Fruit fly (Drosophila melanogaster) whole organism, embryonic: ENCODE data around the gene CG6178.

Experiments
- Abd-B ChIP-seq: fragments of 200-800 bp; sonication (Bioruptor generic); optimal IDR thresholded peaks from 2 replicates; lab custom pipeline; 2018; ENCODE audit warnings: missing biosample characterization, mild to moderate bottlenecking, missing genetic modification characterization, moderate library complexity
- Adf1 ChIP-seq: fragments of 200-800 bp; sonication (Bioruptor generic); IDR thresholded peaks from 2 replicates; pipeline ENCODE4 v1.3.6; 2022; ENCODE audit warnings: missing biosample characterization, missing genetic modification characterization
- Blimp-1 ChIP-seq: fragments of 200-800 bp; sonication (Bioruptor generic); optimal IDR thresholded peaks from 3 replicates; lab custom pipeline; 2018; ENCODE audit warnings: missing biosample characterization, missing genetic modification characterization, mild to moderate bottlenecking, moderate library complexity, missing genetic modification reagents
- BtbVII ChIP-seq: fragments of 200-800 bp; sonication (Bioruptor generic); optimal IDR thresholded peaks from 3 replicates; lab custom pipeline; 2017; ENCODE audit warnings: missing biosample characterization, mild to moderate bottlenecking, missing genetic modification characterization
- Bteb2 ChIP-seq: fragments of 200-800 bp; sonication (Bioruptor generic); optimal IDR thresholded peaks from 2 replicates; lab custom pipeline; 2016; ENCODE audit warnings: missing biosample characterization, missing genetic modification characterization
- CG10147 ChIP-seq: fragments of 200-800 bp; sonication (Bioruptor generic); optimal IDR thresholded peaks from 2 replicates; lab custom pipeline; 2019; ENCODE audit warnings: missing biosample characterization, mild to moderate bottlenecking, missing genetic modification characterization, moderate library complexity
- CG10321 ChIP-seq: fragments of 200-800 bp; sonication (Bioruptor generic); IDR thresholded peaks from 2 replicates; pipeline ENCODE4 v1.3.6; 2022; ENCODE audit warnings: missing biosample characterization, missing genetic modification characterization
- CG12104 ChIP-seq: fragments of 200-800 bp; sonication (Bioruptor generic); optimal IDR thresholded peaks from 3 replicates; lab custom pipeline; 2016; ENCODE audit warnings: missing biosample characterization, missing genetic modification characterization
- CG12219 ChIP-seq: fragments of 200-800 bp; sonication (Bioruptor generic); optimal IDR thresholded peaks from 3 replicates; lab custom pipeline; 2018; ENCODE audit warnings: missing biosample characterization, mild to moderate bottlenecking, missing genetic modification characterization
- CG16779 ChIP-seq: fragments of 200-800 bp; sonication (Bioruptor generic); IDR thresholded peaks from 2 replicates; pipeline ENCODE4 v1.3.6; 2022; ENCODE audit warnings: missing biosample characterization, missing genetic modification characterization
- CG16813 ChIP-seq: fragments of 200-800 bp; sonication (Bioruptor generic); IDR thresholded peaks from 3 replicates; pipeline ENCODE4 v1.3.6; 2022; ENCODE audit warnings: missing biosample characterization, missing genetic modification characterization; ENCODE audit not compliant: partially characterized antibody
- CG2116 ChIP-seq: fragments of 200-800 bp; sonication (Bioruptor generic); optimal IDR thresholded peaks from 3 replicates; lab custom pipeline; 2018; ENCODE audit warnings: missing biosample characterization, mild to moderate bottlenecking, missing genetic modification characterization
- CG2199 ChIP-seq: fragments of 200-800 bp; sonication (Bioruptor generic); IDR thresholded peaks from 3 replicates; pipeline ENCODE4 v1.3.6; 2022; ENCODE audit warnings: missing biosample characterization, missing genetic modification characterization
- CG2889 ChIP-seq: fragments of 200-800 bp; sonication (Bioruptor generic); IDR thresholded peaks from 3 replicates; pipeline ENCODE4 v1.3.6; 2022; ENCODE audit warnings: missing biosample characterization, missing genetic modification characterization
- CG3838 ChIP-seq: fragments of 200-800 bp; sonication (Bioruptor generic); optimal IDR thresholded peaks from 3 replicates; lab custom pipeline; 2016; ENCODE audit warnings: missing biosample characterization, missing genetic modification characterization
- CG42726 ChIP-seq: fragments of 200-800 bp; sonication (Bioruptor generic); IDR thresholded peaks from 2 replicates; pipeline ENCODE4 v1.3.6; 2022; ENCODE audit warnings: missing biosample characterization, missing genetic modification characterization; ENCODE audit not compliant: partially characterized antibody
- CG4360 ChIP-seq: fragments of 200-800 bp; sonication (Bioruptor generic); IDR thresholded peaks from 2 replicates; pipeline ENCODE4 v1.3.6; 2022; ENCODE audit warnings: missing biosample characterization, missing genetic modification characterization
- CG43689 ChIP-seq: fragments of 200-800 bp; sonication (Bioruptor generic); IDR thresholded peaks from 2 replicates; pipeline ENCODE4 v1.3.6; 2022; ENCODE audit warnings: missing biosample characterization, missing genetic modification characterization
- CG4424 ChIP-seq: fragments of 200-800 bp; sonication (Bioruptor generic); optimal IDR thresholded peaks from 3 replicates; lab custom pipeline; 2016; ENCODE audit warnings: missing biosample characterization, missing genetic modification characterization
- CG4707 ChIP-seq: fragments of 200-800 bp; sonication (Bioruptor generic); optimal IDR thresholded peaks from 2 replicates; lab custom pipeline; 2018; ENCODE audit warnings: missing biosample characterization, mild to moderate bottlenecking, missing genetic modification characterization, moderate library complexity
- CG6854 ChIP-seq: fragments of 200-800 bp; sonication (Bioruptor generic); optimal IDR thresholded peaks from 3 replicates; lab custom pipeline; 2017; ENCODE audit warnings: missing biosample characterization, mild to moderate bottlenecking, missing genetic modification characterization
- CG7987 ChIP-seq: fragments of 200-800 bp; sonication (Bioruptor generic); optimal IDR thresholded peaks from 2 replicates; lab custom pipeline; 2018; ENCODE audit warnings: missing biosample characterization, mild to moderate bottlenecking, missing genetic modification characterization, moderate library complexity
- CG8089 ChIP-seq: fragments of 200-800 bp; sonication (Bioruptor generic); optimal IDR thresholded peaks from 3 replicates; lab custom pipeline; 2016; ENCODE audit warnings: missing biosample characterization, missing genetic modification characterization
- CG8359 ChIP-seq: fragments of 200-800 bp; sonication (Bioruptor generic); optimal IDR thresholded peaks from 2 replicates; lab custom pipeline; 2017; ENCODE audit warnings: missing biosample characterization, mild to moderate bottlenecking, missing genetic modification characterization, borderline replicate concordance
- CG8944 ChIP-seq: fragments of 200-800 bp; sonication (Bioruptor generic); optimal IDR thresholded peaks from 3 replicates; lab custom pipeline; 2016; ENCODE audit warnings: missing biosample characterization, missing genetic modification characterization
- CG9609 ChIP-seq: fragments of 200-800 bp; sonication (Bioruptor generic); optimal IDR thresholded peaks from 3 replicates; lab custom pipeline; 2016; ENCODE audit warnings: missing biosample characterization, missing genetic modification characterization
- D ChIP-seq, 2 experiments: fragments of 200-800 bp in 1 of 2; fragments of >200 bp in 1 of 2; sonication (Bioruptor generic) in 1 of 2; optimal IDR thresholded peaks; 2 replicates in 1 of 2; 3 replicates in 1 of 2; lab custom pipeline; 2017; ENCODE audit warnings: mild to moderate bottlenecking in 1 of 2, missing biosample characterization in 1 of 2, missing genetic modification characterization in 1 of 2, missing genetic modification reagents in 1 of 2
- Doc2 ChIP-seq: fragments of 200-800 bp; sonication (Bioruptor generic); IDR thresholded peaks from 2 replicates; pipeline ENCODE4 v1.3.6; 2022; ENCODE audit warnings: missing biosample characterization, missing genetic modification characterization
- Fer1 ChIP-seq: fragments of 200-800 bp; sonication (Bioruptor generic); optimal IDR thresholded peaks from 2 replicates; lab custom pipeline; 2017; ENCODE audit warnings: missing biosample characterization, mild to moderate bottlenecking, missing genetic modification characterization
- Hey ChIP-seq: fragments of 200-800 bp; sonication (Bioruptor generic); optimal IDR thresholded peaks from 3 replicates; lab custom pipeline; 2018; ENCODE audit warnings: missing biosample characterization, mild to moderate bottlenecking, missing genetic modification characterization
- Pdp1 ChIP-seq, 2 experiments: fragments of 200-800 bp; sonication (Bioruptor generic); optimal IDR thresholded peaks; 3 replicates each; lab custom pipeline; 2016; ENCODE audit warnings: missing biosample characterization in 2 of 2, missing genetic modification characterization in 2 of 2, mild to moderate bottlenecking in 1 of 2, moderate library complexity in 1 of 2
- Side ChIP-seq: fragments of 200-800 bp; sonication (Bioruptor generic); optimal IDR thresholded peaks from 2 replicates; lab custom pipeline; 2016; ENCODE audit warnings: missing biosample characterization, missing genetic modification characterization
- cad ChIP-seq: fragments of >200 bp; optimal IDR thresholded peaks from 2 replicates; lab custom pipeline; 2017; ENCODE audit warnings: missing biosample characterization, missing genetic modification characterization
- crp ChIP-seq, 2 experiments: fragments of 200-800 bp; sonication (Bioruptor generic); optimal IDR thresholded peaks; 2 replicates in 1 of 2; 3 replicates in 1 of 2; lab custom pipeline; 2017; ENCODE audit warnings: missing biosample characterization in 2 of 2, missing genetic modification characterization in 2 of 2, mild to moderate bottlenecking in 1 of 2, moderate library complexity in 1 of 2
- dpn ChIP-seq, 2 experiments: fragments of 200-800 bp; sonication (Bioruptor generic); optimal IDR thresholded peaks; 3 replicates each; lab custom pipeline; 2016; ENCODE audit warnings: missing biosample characterization in 2 of 2, missing genetic modification characterization in 2 of 2
- fd64A ChIP-seq: fragments of 200-800 bp; sonication (Bioruptor generic); optimal IDR thresholded peaks from 3 replicates; lab custom pipeline; 2018; ENCODE audit warnings: missing biosample characterization, mild to moderate bottlenecking, missing genetic modification characterization
- fru ChIP-seq: fragments of >200 bp; optimal IDR thresholded peaks from 2 replicates; lab custom pipeline; 2017
- grau ChIP-seq: fragments of 200-800 bp; optimal IDR thresholded peaks from 3 replicates; lab custom pipeline; 2019; ENCODE audit warnings: missing biosample characterization, mild to moderate bottlenecking, missing genetic modification characterization, moderate library complexity
- ham ChIP-seq: fragments of 200-800 bp; sonication (Bioruptor generic); IDR thresholded peaks from 2 replicates; pipeline ENCODE4 v1.3.6; 2022; ENCODE audit warnings: missing biosample characterization, missing genetic modification characterization
- hkb ChIP-seq, 2 experiments: fragments of 200-800 bp in 1 of 2; fragments of >200 bp in 1 of 2; sonication (Bioruptor generic) in 1 of 2; IDR thresholded peaks in 1 of 2; optimal IDR thresholded peaks in 1 of 2; 2 replicates each; pipeline versions ENCODE4 v1.3.6 to Lab custom; 2017 to 2022; ENCODE audit warnings: missing biosample characterization in 1 of 2, missing genetic modification characterization in 1 of 2
- lmd ChIP-seq: fragments of 200-800 bp; sonication (Bioruptor generic); IDR thresholded peaks from 2 replicates; pipeline ENCODE4 v1.3.6; 2022; ENCODE audit warnings: missing biosample characterization, missing genetic modification characterization
- luna ChIP-seq: fragments of 200-800 bp; sonication (Bioruptor generic); optimal IDR thresholded peaks from 2 replicates; lab custom pipeline; 2016; ENCODE audit warnings: missing biosample characterization, missing genetic modification characterization
- mam ChIP-seq: fragments of 200-800 bp; sonication (Bioruptor generic); optimal IDR thresholded peaks from 3 replicates; lab custom pipeline; 2016; ENCODE audit warnings: missing biosample characterization, missing genetic modification characterization
- peb ChIP-seq: fragments of 200-800 bp; sonication (Bioruptor generic); IDR thresholded peaks from 2 replicates; pipeline ENCODE4 v1.3.6; 2022; ENCODE audit warnings: missing biosample characterization, missing genetic modification characterization
- sd ChIP-seq: fragments of 200-800 bp; sonication (Bioruptor generic); optimal IDR thresholded peaks from 3 replicates; lab custom pipeline; 2018; ENCODE audit warnings: missing biosample characterization, mild to moderate bottlenecking, missing genetic modification characterization, moderate library complexity
- sisA ChIP-seq: fragments of 200-800 bp; sonication (Bioruptor generic); IDR thresholded peaks from 2 replicates; pipeline ENCODE4 v1.3.6; 2022; ENCODE audit warnings: missing biosample characterization, missing genetic modification characterization
- sna ChIP-seq: fragments of 200-800 bp; sonication (Bioruptor generic); IDR thresholded peaks from 2 replicates; pipeline ENCODE4 v1.3.6; 2022; ENCODE audit warnings: missing biosample characterization, missing genetic modification characterization; ENCODE audit not compliant: partially characterized antibody
- tx ChIP-seq: fragments of 200-800 bp; sonication (Bioruptor generic); optimal IDR thresholded peaks from 2 replicates; lab custom pipeline; 2016; ENCODE audit warnings: missing biosample characterization, missing genetic modification characterization

The CG6178 gene

dm6 chr3R:24141013-24141592, 11.0 kb upstream of the CG6178 start, which contains the start of gene Kal1 (continued):
- TF ChIP-seq tx (GFP tag; lab: Kevin White, UChicago): no peak
- peak; percentile 90 for TF ChIP-seq lmd
- peak; percentile 81 for TF ChIP-seq CG8359
- no peak for TF ChIP-seq D (optimal IDR thresholded peaks at IDR 0.05; lab: Kevin White, UChicago)
- TF ChIP-seq D (GFP tag; optimal IDR thresholded peaks at IDR 0.05; lab: Kevin White, UChicago): peak; percentile 97
- TF ChIP-seq grau (tag; lab: Kevin White, UChicago): peak; percentile 92
- TF ChIP-seq CG16813 (GFP tag; lab: Robert Waterston, UW): no peak
- peak; percentile 87 for TF ChIP-seq CG43689 (GFP tag; lab: Robert Waterston, UW)
- TF ChIP-seq CG4360 (GFP tag; lab: Robert Waterston, UW): peak; percentile 68
- TF ChIP-seq fd64A (GFP tag; lab: Kevin White, UChicago): peak; percentile 90
- TF ChIP-seq Pdp1 (GFP tag; optimal IDR thresholded peaks at IDR 0.05; lab: Kevin White, UChicago): peak; percentile 19 to 71
- TF ChIP-seq CG8089 (GFP tag; lab: Kevin White, UChicago): no peak
- peak; percentile 59; the same call in 1 of the 2 replicates for TF ChIP-seq sna (GFP tag; lab: Robert Waterston, UW)
- peak; percentile 50 for TF ChIP-seq CG7987 (GFP tag; lab: Kevin White, UChicago)
- peak; percentile 84 for TF ChIP-seq Abd-B (GFP tag; lab: Kevin White, UChicago)
- peak in 1 of 2 experiments; percentile 86 for TF ChIP-seq dpn (GFP tag; optimal IDR thresholded peaks at IDR 0.05; lab: Kevin White, UChicago)
- TF ChIP-seq luna (GFP tag; lab: Kevin White, UChicago): no peak
- TF ChIP-seq ham: no peak
- peak; percentile 79 for TF ChIP-seq CG10147 (GFP tag; lab: Kevin White, UChicago)
- peak; percentile 93 for TF ChIP-seq Fer1 (GFP tag; lab: Kevin White, UChicago)
- no peak for TF ChIP-seq CG42726 (GFP tag; lab: Robert Waterston, UW)
- peak; percentile 51 for TF ChIP-seq sd (tag; lab: Kevin White, UChicago)
- TF ChIP-seq CG4424 (GFP tag; lab: Kevin White, UChicago): peak; percentile 92
- TF ChIP-seq CG10321: peak; percentile 55; the same call in 1 of the 2 replicates
- TF ChIP-seq CG3838 (GFP tag; lab: Kevin White, UChicago): no peak
- TF ChIP-seq CG9609 (GFP tag; lab: Kevin White, UChicago): no peak
- peak; percentile 65; the same call in 1 of the 2 replicates for TF ChIP-seq Doc2 (GFP tag; lab: Robert Waterston, UW)
- TF ChIP-seq CG2889: peak; percentile 78; the same call in 2 of the 3 replicates
- TF ChIP-seq CG2116 (GFP tag; lab: Kevin White, UChicago): peak; percentile 65
- TF ChIP-seq fru: no peak
- peak; percentile 11 for TF ChIP-seq Side (GFP tag; lab: Kevin White, UChicago)
- no peak for TF ChIP-seq Bteb2
- TF ChIP-seq BtbVII (GFP tag; lab: Kevin White, UChicago): peak; percentile 90
- TF ChIP-seq crp (GFP tag; optimal IDR thresholded peaks at IDR 0.05; lab: Kevin White, UChicago): peak in 1 of 2 experiments; percentile 52
- no peak for TF ChIP-seq hkb (optimal IDR thresholded peaks at IDR 0.05; lab: Kevin White, UChicago)
- TF ChIP-seq hkb (GFP tag; IDR thresholded peaks at IDR 0.05; lab: Robert Waterston, UW): peak; percentile 96
- peak; percentile 86 for TF ChIP-seq CG6854 (GFP tag; lab: Kevin White, UChicago)
- no peak for TF ChIP-seq CG16779 (GFP tag; lab: Robert Waterston, UW)
- TF ChIP-seq sisA (GFP tag; lab: Robert Waterston, UW): peak; percentile 90
- TF ChIP-seq CG8944 (GFP tag; lab: Kevin White, UChicago): no peak
- TF ChIP-seq peb (GFP tag; lab: Robert Waterston, UW): peak; percentile 87
- peak; percentile 96 for TF ChIP-seq Blimp-1 (GFP tag; lab: Kevin White, UChicago)
- peak; percentile 80 for TF ChIP-seq CG12104 (GFP tag; lab: Kevin White, UChicago)
- TF ChIP-seq Hey (tag; lab: Kevin White, UChicago): no peak
- TF ChIP-seq Adf1: peak; percentile 39
- peak; percentile 93 for TF ChIP-seq CG12219 (GFP tag; lab: Kevin White, UChicago)
- no peak for TF ChIP-seq mam (GFP tag; lab: Kevin White, UChicago)
- TF ChIP-seq CG4707 (GFP tag; lab: Kevin White, UChicago): peak; percentile 96
- peak; percentile 85; the same call in 2 of the 3 replicates for TF ChIP-seq CG2199 (GFP tag; lab: Robert Waterston, UW)
- TF ChIP-seq cad: no peak
